Worm (Caenorhabditis elegans) whole organism, young adult: ENCODE results near the gene F36H1.3.

Experiments
- B0035.1 ChIP-seq: sonication (generic microtip); optimal IDR thresholded peaks from 2 replicates; lab custom pipeline; 2016; ENCODE audit warnings: missing genetic modification characterization, mild to moderate bottlenecking, missing compliant biosample characterization, missing genotype, missing genetic modification reagents
- B0336.3 ChIP-seq: fragments of 200-800 bp; sonication (Bioruptor generic); IDR thresholded peaks from 2 replicates; pipeline ENCODE4 v1.3.6; 2022; ENCODE audit warnings: missing genetic modification characterization, missing compliant biosample characterization
- C17E4.6 ChIP-seq: fragments of 200-800 bp; sonication (Bioruptor generic); IDR thresholded peaks from 2 replicates; pipeline ENCODE4 v1.3.6; 2022; ENCODE audit warnings: missing genetic modification reagents, missing genetic modification characterization, missing compliant biosample characterization
- D2030.7 ChIP-seq: fragments of 200-800 bp; sonication (Bioruptor generic); IDR thresholded peaks from 2 replicates; pipeline ENCODE4 v1.3.6; 2022; ENCODE audit warnings: missing genetic modification reagents, missing genetic modification characterization, missing compliant biosample characterization
- F10E7.11 ChIP-seq: sonication (generic microtip); optimal IDR thresholded peaks from 2 replicates; lab custom pipeline; 2017; ENCODE audit warnings: mild to moderate bottlenecking, missing genetic modification characterization, moderate library complexity, missing compliant biosample characterization
- F23B12.7 ChIP-seq: sonication (generic microtip); optimal IDR thresholded peaks from 2 replicates; lab custom pipeline; 2017; ENCODE audit warnings: missing genetic modification characterization, mild to moderate bottlenecking, missing compliant biosample characterization, antibody characterized with exemption, moderate library complexity; ENCODE audit not compliant: insufficient read depth
- F33H1.4 ChIP-seq: fragments of 200-800 bp; sonication (Bioruptor generic); IDR thresholded peaks from 2 replicates; pipeline ENCODE4 v1.3.6; 2022; ENCODE audit warnings: missing genetic modification reagents, missing genetic modification characterization, missing compliant biosample characterization
- F39B2.1 ChIP-seq: fragments of 200-800 bp; sonication (Bioruptor generic); IDR thresholded peaks from 2 replicates; pipeline ENCODE4 v1.3.6; 2022; ENCODE audit warnings: missing genetic modification reagents, missing genetic modification characterization, missing compliant biosample characterization
- F55B11.4 ChIP-seq: sonication (generic microtip); optimal IDR thresholded peaks from 2 replicates; lab custom pipeline; 2016; ENCODE audit warnings: missing compliant biosample characterization, missing genetic modification characterization, borderline replicate concordance; ENCODE audit not compliant: insufficient read depth
- F57A8.1 ChIP-seq: fragments of 200-800 bp; sonication (Bioruptor generic); optimal IDR thresholded peaks from 2 replicates; lab custom pipeline; 2018; ENCODE audit warnings: mild to moderate bottlenecking, missing genetic modification characterization, moderate library complexity, missing compliant biosample characterization
- K11D2.4 ChIP-seq: fragments of 200-800 bp; sonication (Bioruptor generic); IDR thresholded peaks from 2 replicates; pipeline ENCODE4 v1.3.6; 2022; ENCODE audit warnings: missing genetic modification reagents, missing genetic modification characterization, missing compliant biosample characterization
- K12H6.12 ChIP-seq: fragments of 200-800 bp; sonication (Bioruptor generic); optimal IDR thresholded peaks from 2 replicates; lab custom pipeline; 2018; ENCODE audit warnings: mild to moderate bottlenecking, missing genetic modification characterization, missing compliant biosample characterization
- T07F8.4 ChIP-seq: sonication (generic microtip); optimal IDR thresholded peaks from 2 replicates; lab custom pipeline; 2016; ENCODE audit warnings: mild to moderate bottlenecking, missing genetic modification characterization, moderate library complexity, missing compliant biosample characterization
- T26A5.8 ChIP-seq: sonication (generic microtip); optimal IDR thresholded peaks from 2 replicates; lab custom pipeline; 2016; ENCODE audit warnings: missing genetic modification characterization, missing compliant biosample characterization
- Y53G8AR.9 ChIP-seq: fragments of 200-800 bp; sonication (Bioruptor generic); conservative IDR thresholded peaks from 2 replicates; pipeline ENCODE4 v1.3.6; 2022; ENCODE audit warnings: missing genetic modification reagents, missing genetic modification characterization, missing compliant biosample characterization
- aptf-3 ChIP-seq: fragments of 200-800 bp; sonication (Bioruptor generic); IDR thresholded peaks from 2 replicates; pipeline ENCODE4 v1.3.6; 2022; ENCODE audit warnings: missing genetic modification characterization, missing compliant biosample characterization
- attf-6 ChIP-seq: fragments of 200-800 bp; sonication (Bioruptor generic); IDR thresholded peaks from 2 replicates; pipeline ENCODE4 v1.3.6; 2022; ENCODE audit warnings: missing genetic modification reagents, missing genetic modification characterization, missing compliant biosample characterization
- bed-2 ChIP-seq: fragments of 200-800 bp; sonication (Bioruptor generic); IDR thresholded peaks from 2 replicates; pipeline ENCODE4 v1.3.6; 2022; ENCODE audit warnings: missing genetic modification reagents, missing genetic modification characterization, missing compliant biosample characterization
- ccch-3 ChIP-seq: fragments of 200-800 bp; sonication (Bioruptor generic); optimal IDR thresholded peaks from 2 replicates; lab custom pipeline; 2018; ENCODE audit warnings: mild to moderate bottlenecking, missing genetic modification characterization, missing compliant biosample characterization
- cebp-1 ChIP-seq, 2 experiments: fragments of 200-800 bp in 1 of 2; sonication (Bioruptor generic) in 1 of 2; sonication (generic microtip) in 1 of 2; IDR thresholded peaks in 1 of 2; optimal IDR thresholded peaks in 1 of 2; 2 replicates each; pipeline versions ENCODE4 v1.3.6 to Lab custom; 2017 to 2022; ENCODE audit warnings: missing compliant biosample characterization in 2 of 2, missing genetic modification characterization in 2 of 2, mild to moderate bottlenecking in 1 of 2, missing genetic modification reagents in 1 of 2, moderate library complexity in 1 of 2
- cebp-2 ChIP-seq: fragments of 200-800 bp; sonication (Bioruptor generic); IDR thresholded peaks from 2 replicates; pipeline ENCODE4 v1.3.6; 2022; ENCODE audit warnings: missing genetic modification characterization, missing compliant biosample characterization
- ceh-27 ChIP-seq: fragments of 200-800 bp; sonication (Bioruptor generic); optimal IDR thresholded peaks from 2 replicates; lab custom pipeline; 2018; ENCODE audit warnings: mild to moderate bottlenecking, missing genetic modification characterization, moderate library complexity, missing compliant biosample characterization
- ceh-91 ChIP-seq: fragments of 200-800 bp; sonication (Bioruptor generic); IDR thresholded peaks from 2 replicates; pipeline ENCODE4 v1.3.6; 2022; ENCODE audit warnings: missing genetic modification reagents, missing genetic modification characterization, missing compliant biosample characterization
- dox-1 ChIP-seq: fragments of 200-800 bp; sonication (Bioruptor generic); IDR thresholded peaks from 2 replicates; pipeline ENCODE4 v1.3.6; 2022; ENCODE audit warnings: missing genetic modification reagents, missing genetic modification characterization, missing compliant biosample characterization
- egl-44 ChIP-seq: fragments of 200-800 bp; sonication (Bioruptor generic); IDR thresholded peaks from 2 replicates; pipeline ENCODE4 v1.3.6; 2022; ENCODE audit warnings: missing genetic modification reagents, missing genetic modification characterization, missing compliant biosample characterization
- fkh-3 ChIP-seq: sonication (generic microtip); optimal IDR thresholded peaks from 2 replicates; lab custom pipeline; 2016; ENCODE audit warnings: mild to moderate bottlenecking, missing genetic modification characterization, missing compliant biosample characterization
- hmg-1.2 ChIP-seq: fragments of 200-800 bp; sonication (Bioruptor generic); IDR thresholded peaks from 2 replicates; pipeline ENCODE4 v1.3.6; 2022; ENCODE audit warnings: missing genetic modification reagents, missing genetic modification characterization, missing compliant biosample characterization
- hmg-20 ChIP-seq: fragments of 200-800 bp; sonication (Bioruptor generic); IDR thresholded peaks from 2 replicates; pipeline ENCODE4 v1.3.6; 2022; ENCODE audit warnings: missing genetic modification reagents, missing genetic modification characterization, missing compliant biosample characterization
- hrde-1 ChIP-seq: sonication (generic microtip); optimal IDR thresholded peaks from 2 replicates; lab custom pipeline; 2016; ENCODE audit warnings: missing genetic modification characterization, mild to moderate bottlenecking, missing compliant biosample characterization, moderate library complexity, missing genotype, missing genetic modification reagents, borderline replicate concordance
- let-607 ChIP-seq, 2 experiments: fragments of 200-800 bp in 1 of 2; sonication (Bioruptor generic) in 1 of 2; sonication (generic microtip) in 1 of 2; optimal IDR thresholded peaks; 2 replicates each; lab custom pipeline; 2016 to 2018; ENCODE audit warnings: mild to moderate bottlenecking in 2 of 2, missing compliant biosample characterization in 2 of 2, missing genetic modification characterization in 2 of 2, moderate library complexity in 2 of 2, missing genotype in 1 of 2
- lin-26 ChIP-seq: fragments of 200-800 bp; sonication (Bioruptor generic); IDR thresholded peaks from 2 replicates; pipeline ENCODE4 v1.3.6; 2022; ENCODE audit warnings: missing genetic modification reagents, missing genetic modification characterization, missing compliant biosample characterization
- madf-3 ChIP-seq: fragments of 200-800 bp; sonication (Bioruptor generic); IDR thresholded peaks from 2 replicates; pipeline ENCODE4 v1.3.6; 2022; ENCODE audit warnings: missing genetic modification reagents, missing genetic modification characterization, missing compliant biosample characterization
- mcd-1 ChIP-seq: fragments of 200-800 bp; sonication (Bioruptor generic); IDR thresholded peaks from 2 replicates; pipeline ENCODE4 v1.3.6; 2022; ENCODE audit warnings: missing genetic modification reagents, missing genetic modification characterization, missing compliant biosample characterization
- nfya-1 ChIP-seq: sonication (generic microtip); optimal IDR thresholded peaks from 2 replicates; lab custom pipeline; 2017; ENCODE audit warnings: antibody characterized with exemption, missing compliant biosample characterization, missing genetic modification characterization, borderline replicate concordance; ENCODE audit not compliant: insufficient read depth
- nhr-90 ChIP-seq: sonication (generic microtip); optimal IDR thresholded peaks from 2 replicates; lab custom pipeline; 2016; ENCODE audit warnings: missing genotype, mild to moderate bottlenecking, missing genetic modification characterization, missing compliant biosample characterization
- sea-2 ChIP-seq: fragments of 200-800 bp; sonication (Bioruptor generic); IDR thresholded peaks from 2 replicates; pipeline ENCODE4 v1.3.6; 2022; ENCODE audit warnings: missing genetic modification characterization, missing compliant biosample characterization
- snpc-1.1 ChIP-seq: sonication (generic microtip); optimal IDR thresholded peaks from 2 replicates; lab custom pipeline; 2017; ENCODE audit warnings: missing genetic modification characterization, mild to moderate bottlenecking, missing compliant biosample characterization, antibody characterized with exemption, moderate library complexity, missing genotype, missing genetic modification reagents; ENCODE audit not compliant: insufficient read depth
- zfh-2 ChIP-seq: fragments of 200-800 bp; sonication (Bioruptor generic); conservative IDR thresholded peaks from 2 replicates; pipeline ENCODE4 v1.3.6; 2022; ENCODE audit warnings: missing genetic modification reagents, missing genetic modification characterization, missing compliant biosample characterization
- ztf-18 ChIP-seq: sonication (generic microtip); optimal IDR thresholded peaks from 2 replicates; lab custom pipeline; 2016; ENCODE audit warnings: missing genotype, mild to moderate bottlenecking, missing genetic modification characterization, missing compliant biosample characterization

Gene F36H1.3

DNA sequence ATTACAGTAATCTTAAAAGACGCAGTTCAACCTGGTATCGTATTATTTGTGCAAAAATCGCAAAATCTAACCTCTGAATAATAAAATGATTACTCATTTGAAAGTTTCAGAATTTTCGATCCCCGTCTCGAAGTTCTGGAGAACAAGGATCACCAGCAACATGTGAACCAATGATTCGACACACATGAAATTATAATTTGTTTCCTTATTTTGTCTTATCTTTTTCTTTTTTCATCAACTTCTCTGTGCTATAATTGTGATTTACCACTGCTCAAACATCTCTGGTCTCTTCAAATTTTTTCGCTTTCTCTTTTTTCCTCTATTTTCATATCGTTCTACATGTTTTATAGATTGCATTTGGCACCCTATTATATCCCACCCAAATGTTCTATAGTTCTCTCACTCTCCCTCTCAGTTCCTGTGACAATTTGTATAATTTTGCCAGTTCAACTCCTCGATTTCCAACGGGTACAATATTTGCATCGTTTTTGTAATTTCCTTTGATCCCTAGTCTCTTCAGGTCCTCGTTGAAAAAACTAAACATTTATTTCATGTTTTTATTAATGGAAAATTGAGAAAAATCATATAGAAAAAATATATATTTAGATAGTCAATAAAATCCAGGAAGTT lies 13.2 kb downstream of the F36H1.3 start:
- 0 out of 2 replicates have a peak, but pooled peaks have one; percentile 3 for TF ChIP-seq madf-3 (GFP tag; lab: Robert Waterston, UW)
- TF ChIP-seq hrde-1, result no peak
- TF ChIP-seq mcd-1 (GFP tag; lab: Robert Waterston, UW), result no peak
- no peak for TF ChIP-seq zfh-2 (GFP tag; lab: Robert Waterston, UW)
- no peak for TF ChIP-seq ztf-18 (tag; lab: Kevin White, UChicago)

DNA sequence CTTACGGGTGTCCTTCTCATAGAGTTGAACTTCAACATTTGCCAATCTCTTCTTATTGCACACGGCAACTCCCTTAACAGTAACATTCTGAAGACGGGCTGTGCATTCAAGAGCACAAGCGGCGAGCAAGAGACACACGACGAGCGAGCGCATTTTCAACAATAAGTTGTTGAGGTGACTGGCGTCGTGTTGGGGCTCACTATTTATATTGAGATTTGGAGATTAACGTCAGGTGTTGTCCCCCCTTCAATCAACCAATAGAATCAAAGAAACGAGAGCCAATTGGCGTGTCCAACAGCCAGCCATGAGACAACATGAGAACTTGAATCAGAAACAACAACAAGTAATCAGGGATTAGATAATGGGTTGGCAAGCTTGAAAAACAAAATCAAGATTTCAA lies 14.0 kb downstream of the F36H1.3 start, which contains the start of gene ttr-16:
Gene ttr-16, minus strand, starts transcription at position 176 of the 400 bp plus-strand sequence.
- TF ChIP-seq dox-1 (GFP tag; lab: Robert Waterston, UW) (no peak), snpc-1.1 (tag; lab: Kevin White, UChicago) (no peak), K12H6.12 (tag; lab: Kevin White, UChicago) (no peak), ceh-27 (GFP tag; lab: Kevin White, UChicago) (no peak), lin-26 (GFP tag; lab: Robert Waterston, UW) (no peak), sea-2 (GFP tag; lab: Robert Waterston, UW) (no peak), ceh-91 (no peak), attf-6 (GFP tag; lab: Robert Waterston, UW) (no peak), ccch-3 (GFP tag; lab: Kevin White, UChicago) (no peak), T26A5.8 (tag; lab: Kevin White, UChicago) (no peak), hmg-1.2 (GFP tag; lab: Robert Waterston, UW) (no peak), C17E4.6 (GFP tag; lab: Robert Waterston, UW) (no peak), F33H1.4 (no peak), K11D2.4 (GFP tag; lab: Robert Waterston, UW) (no peak), cebp-1 (GFP tag; IDR thresholded peaks at IDR 0.05; lab: Robert Waterston, UW) (no peak), cebp-1 (tag; optimal IDR thresholded peaks at IDR 0.05; lab: Kevin White, UChicago) (no peak), B0035.1 (tag; lab: Kevin White, UChicago) (no peak), F10E7.11 (tag; lab: Kevin White, UChicago) (no peak)

DNA sequence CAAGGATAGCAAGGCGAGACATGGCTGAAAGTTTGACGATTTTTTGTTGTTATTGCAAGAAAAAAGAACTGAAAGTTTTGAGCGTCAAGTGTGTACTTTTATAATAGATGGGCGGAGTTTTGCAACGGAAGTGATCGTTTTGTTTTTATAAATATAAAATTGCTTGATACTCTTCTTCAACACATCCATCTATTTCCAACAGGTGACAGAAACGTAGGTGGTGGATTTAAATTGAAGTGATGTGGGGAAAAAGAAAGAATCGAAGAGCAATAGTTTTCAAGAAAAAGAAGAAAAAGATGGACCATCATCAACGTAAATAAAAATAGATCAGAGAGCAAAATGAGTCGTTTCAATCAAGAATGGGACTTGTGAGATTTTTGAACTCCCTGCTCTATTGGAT lies 17.1 kb downstream of the F36H1.3 start, which contains the start of gene ttr-17:
Gene ttr-17, minus strand, starts transcription at position 24 of the 400 bp plus-strand sequence.
- no peak for TF ChIP-seq F23B12.7 (tag; lab: Kevin White, UChicago)
- TF ChIP-seq fkh-3, result no peak
- TF ChIP-seq nfya-1 (tag; lab: Kevin White, UChicago), result no peak
- no peak for TF ChIP-seq B0336.3 (GFP tag; lab: Robert Waterston, UW)
- TF ChIP-seq nhr-90 (tag; lab: Kevin White, UChicago), result no peak
- no peak for TF ChIP-seq aptf-3 (GFP tag; lab: Robert Waterston, UW)
- no peak for TF ChIP-seq egl-44
- TF ChIP-seq, all 124 proteins: peak for 0

DNA sequence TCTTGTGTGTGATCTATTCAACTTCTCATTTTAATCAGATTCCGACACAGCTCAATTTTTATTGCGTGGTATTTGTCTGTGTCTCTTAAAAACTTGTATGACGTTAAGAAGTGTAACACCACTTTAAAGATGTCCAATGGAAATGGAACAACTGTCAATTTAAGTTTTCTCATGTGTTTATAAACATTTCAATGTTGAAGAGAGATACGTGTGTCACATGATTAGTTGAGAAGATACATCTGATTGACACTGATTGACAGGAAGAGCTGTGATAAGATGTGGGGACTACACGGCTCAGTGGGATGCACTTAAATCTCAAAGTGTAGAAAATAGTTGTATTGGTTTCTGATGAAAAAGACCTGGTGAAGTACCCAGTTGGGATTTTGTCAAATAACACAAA lies 18.4 kb downstream of the F36H1.3 start:
- TF ChIP-seq K11D2.4 (GFP tag; lab: Robert Waterston, UW) (no peak), F39B2.1 (no peak), bed-2 (GFP tag; lab: Robert Waterston, UW) (no peak), F57A8.1 (GFP tag; lab: Kevin White, UChicago) (no peak), F55B11.4 (tag; lab: Kevin White, UChicago) (no peak), nhr-90 (tag; lab: Kevin White, UChicago) (no peak), D2030.7 (GFP tag; lab: Robert Waterston, UW) (no peak), cebp-2 (GFP tag; lab: Robert Waterston, UW) (no peak), let-607 (tag; optimal IDR thresholded peaks at IDR 0.05; lab: Kevin White, UChicago) (no peak), Y53G8AR.9 (GFP tag; lab: Robert Waterston, UW) (no peak), hrde-1 (no peak), T07F8.4 (tag; lab: Kevin White, UChicago) (no peak), hmg-20 (GFP tag; lab: Robert Waterston, UW) (no peak)
